Comparison of ENCODE assay signal across 5 fruit fly cellular contexts in the genomic region with DNA sequence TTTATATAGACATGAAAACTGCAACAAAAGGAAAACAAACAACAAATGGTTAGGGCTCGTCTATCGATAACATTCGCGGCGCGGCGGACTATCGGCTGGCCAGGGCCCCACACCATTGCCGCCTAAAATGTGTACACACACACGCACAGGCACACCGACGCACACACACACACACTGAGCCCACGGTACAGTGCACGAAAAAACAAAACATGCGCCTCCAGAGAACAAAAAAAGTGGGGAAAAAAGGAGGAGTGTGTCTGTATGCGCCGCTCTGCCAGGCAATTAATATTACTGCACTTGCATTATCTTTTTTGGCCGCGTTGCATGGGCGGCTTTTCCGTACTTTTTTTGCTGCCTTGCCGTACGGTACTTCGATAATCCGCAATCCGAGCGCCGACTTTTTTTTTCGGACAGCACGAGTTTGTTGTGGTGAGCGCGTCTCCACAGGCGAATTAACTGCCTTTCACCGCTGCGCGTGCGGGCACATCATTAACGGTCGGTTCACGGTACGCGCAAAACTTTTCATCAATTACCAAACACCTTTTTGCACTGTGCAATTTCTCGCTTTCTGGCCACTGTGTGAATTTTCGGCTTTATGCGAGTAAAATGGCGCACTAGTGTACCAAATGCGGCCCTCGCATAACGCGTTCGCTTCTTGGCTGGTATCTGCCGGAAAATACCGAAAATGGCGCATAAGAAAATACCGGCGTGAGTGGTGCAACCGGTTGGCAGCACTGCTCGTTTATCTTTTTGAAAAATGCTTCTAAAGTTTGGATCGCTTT.
TF ChIP-seq lines count a peak whose summit lies in the region.

A gene (minus strand): TSS at position 622 of the 782 bp plus-strand sequence.

TF ChIP-seq in whole organism, adult, 20 proteins besides CTCF, POLR2A, EP300 and RAD21 (continued from another document):
- TF ChIP-seq cic (GFP tag; optimal IDR thresholded peaks at IDR 0.05; lab: Kevin White, UChicago) = peak; percentile 39
- TF ChIP-seq toe (GFP tag; optimal IDR thresholded peaks at IDR 0.05; lab: Kevin White, UChicago) = no peak
- peak; percentile 74 for TF ChIP-seq ovo (GFP tag; optimal IDR thresholded peaks at IDR 0.05; lab: Kevin White, UChicago)
- peak; percentile 55 for TF ChIP-seq CG7045 (GFP tag; optimal IDR thresholded peaks at IDR 0.05; lab: Kevin White, UChicago)
- TF ChIP-seq CG11617 (GFP tag; optimal IDR thresholded peaks at IDR 0.05; lab: Kevin White, UChicago) = peak; percentile 79

TF ChIP-seq in whole organism, embryonic, 481 proteins besides CTCF, POLR2A, EP300 and RAD21 (continued from another document and continues in another):
- TF ChIP-seq ftz-f1 (GFP tag; optimal IDR thresholded peaks at IDR 0.05; lab: Kevin White, UChicago) = no peak
- TF ChIP-seq Fer3 (tag; optimal IDR thresholded peaks at IDR 0.05; lab: Kevin White, UChicago) = no peak
- peak; percentile 76 for TF ChIP-seq CHES-1-like (GFP tag; optimal IDR thresholded peaks at IDR 0.05; lab: Kevin White, UChicago)
- TF ChIP-seq CG34376 (GFP tag; optimal IDR thresholded peaks at IDR 0.05; lab: Kevin White, UChicago) = no peak
- TF ChIP-seq CG8089 (GFP tag; optimal IDR thresholded peaks at IDR 0.05; lab: Kevin White, UChicago) = no peak
- no peak for TF ChIP-seq Deaf1 (tag; optimal IDR thresholded peaks at IDR 0.05; lab: Kevin White, UChicago)
- no peak for TF ChIP-seq tup (GFP tag; optimal IDR thresholded peaks at IDR 0.05; lab: Kevin White, UChicago)
- no peak for TF ChIP-seq CG3838 (GFP tag; optimal IDR thresholded peaks at IDR 0.05; lab: Kevin White, UChicago)
- no peak for TF ChIP-seq psq (GFP tag; optimal IDR thresholded peaks at IDR 0.05; lab: Kevin White, UChicago)
- TF ChIP-seq ab (GFP tag; optimal IDR thresholded peaks at IDR 0.05; lab: Kevin White, UChicago) = no peak
- TF ChIP-seq ham (GFP tag; IDR thresholded peaks at IDR 0.05; lab: Robert Waterston, UW) = no peak
- peak; percentile 23 for TF ChIP-seq zen (tag; optimal IDR thresholded peaks at IDR 0.05; lab: Kevin White, UChicago)
- no peak for TF ChIP-seq fru (optimal IDR thresholded peaks at IDR 0.05; lab: Kevin White, UChicago)
- no peak for TF ChIP-seq sima (GFP tag; optimal IDR thresholded peaks at IDR 0.05; lab: Kevin White, UChicago)
- peak; percentile 14; the same call in 1 of the 2 replicates for TF ChIP-seq Rx (GFP tag; IDR thresholded peaks at IDR 0.05; lab: Robert Waterston, UW)
- peak; percentile 78 for TF ChIP-seq HLH54F (GFP tag; optimal IDR thresholded peaks at IDR 0.05; lab: Kevin White, UChicago)
- peak; percentile 78 for TF ChIP-seq CG2120 (GFP tag; optimal IDR thresholded peaks at IDR 0.05; lab: Kevin White, UChicago)
- no peak for TF ChIP-seq CG31388 (GFP tag; optimal IDR thresholded peaks at IDR 0.05; lab: Kevin White, UChicago)
- TF ChIP-seq CG2199 (GFP tag; IDR thresholded peaks at IDR 0.05; lab: Robert Waterston, UW) = no peak
- peak; percentile 35 for TF ChIP-seq h (optimal IDR thresholded peaks at IDR 0.05; lab: Kevin White, UChicago)
- TF ChIP-seq pho (GFP tag; optimal IDR thresholded peaks at IDR 0.05; lab: Kevin White, UChicago) = peak; percentile 61
- peak in 1 of 2 experiments; percentile 39 for TF ChIP-seq Hr51 (GFP tag; optimal IDR thresholded peaks at IDR 0.05; lab: Kevin White, UChicago)
- TF ChIP-seq NFAT (GFP tag; IDR thresholded peaks at IDR 0.05; lab: Robert Waterston, UW) = peak; percentile 55; the same call in 1 of the 2 replicates
- no peak for TF ChIP-seq CG15269 (tag; optimal IDR thresholded peaks at IDR 0.05; lab: Kevin White, UChicago)
- TF ChIP-seq Nf-YB (GFP tag; optimal IDR thresholded peaks at IDR 0.05; lab: Kevin White, UChicago) = no peak
- TF ChIP-seq unc-4 (GFP tag; IDR thresholded peaks at IDR 0.05; lab: Robert Waterston, UW; ENCODE audit: partially characterized antibody) = peak; percentile 81
- TF ChIP-seq CG10654 (GFP tag; optimal IDR thresholded peaks at IDR 0.05; lab: Kevin White, UChicago) = peak; percentile 32
- no peak for TF ChIP-seq CG2202 (tag; optimal IDR thresholded peaks at IDR 0.05; lab: Kevin White, UChicago)
- TF ChIP-seq stc (GFP tag; IDR thresholded peaks at IDR 0.05; lab: Robert Waterston, UW) = peak; percentile 51; the same call in 1 of the 2 replicates

TF ChIP-seq in whole organism, prepupa, 60 proteins besides CTCF, POLR2A, EP300 and RAD21 (continued from another document and continues in another):
- TF ChIP-seq vri (GFP tag; optimal IDR thresholded peaks at IDR 0.05; lab: Kevin White, UChicago) = no peak
- TF ChIP-seq fd85E (GFP tag; optimal IDR thresholded peaks at IDR 0.05; lab: Kevin White, UChicago) = peak; percentile 42
- TF ChIP-seq CG1621 (tag; optimal IDR thresholded peaks at IDR 0.05; lab: Kevin White, UChicago) = peak; percentile 86
- TF ChIP-seq Blimp-1 (GFP tag; optimal IDR thresholded peaks at IDR 0.05; lab: Kevin White, UChicago) = no peak
- TF ChIP-seq Sox102F (GFP tag; optimal IDR thresholded peaks at IDR 0.05; lab: Kevin White, UChicago) = no peak
- TF ChIP-seq fd59A (GFP tag; optimal IDR thresholded peaks at IDR 0.05; lab: Kevin White, UChicago) = peak; percentile 70
- TF ChIP-seq fkh (GFP tag; optimal IDR thresholded peaks at IDR 0.05; lab: Kevin White, UChicago) = peak; percentile 94
- peak; percentile 77 for TF ChIP-seq Gug (GFP tag; IDR thresholded peaks at IDR 0.05; lab: Robert Waterston, UW)
- peak; percentile 69 for TF ChIP-seq Eip75B (GFP tag; optimal IDR thresholded peaks at IDR 0.05; lab: Kevin White, UChicago)
- peak; percentile 69 for TF ChIP-seq CG10669 (GFP tag; optimal IDR thresholded peaks at IDR 0.05; lab: Kevin White, UChicago)
- TF ChIP-seq CG7368 (GFP tag; optimal IDR thresholded peaks at IDR 0.05; lab: Kevin White, UChicago) = peak; percentile 77
- peak; percentile 60 for TF ChIP-seq Ets96B (tag; optimal IDR thresholded peaks at IDR 0.05; lab: Kevin White, UChicago)
- TF ChIP-seq Hr39 (GFP tag; optimal IDR thresholded peaks at IDR 0.05; lab: Kevin White, UChicago) = peak; percentile 81
- TF ChIP-seq Sox14 (GFP tag; optimal IDR thresholded peaks at IDR 0.05; lab: Kevin White, UChicago) = peak; percentile 87
- TF ChIP-seq CG8119 (GFP tag; IDR thresholded peaks at IDR 0.05; lab: Robert Waterston, UW) = peak; percentile 83
- peak; percentile 57 for TF ChIP-seq CG10631 (GFP tag; optimal IDR thresholded peaks at IDR 0.05; lab: Kevin White, UChicago)
- peak; percentile 86 for TF ChIP-seq CG6808 (GFP tag; optimal IDR thresholded peaks at IDR 0.05; lab: Kevin White, UChicago)
- TF ChIP-seq CG8632 (GFP tag; optimal IDR thresholded peaks at IDR 0.05; lab: Kevin White, UChicago) = peak; percentile 73
- peak; percentile 27 for TF ChIP-seq Ets21C (GFP tag; optimal IDR thresholded peaks at IDR 0.05; lab: Kevin White, UChicago)
- TF ChIP-seq OdsH (GFP tag; optimal IDR thresholded peaks at IDR 0.05; lab: Kevin White, UChicago) = peak; percentile 55
- TF ChIP-seq acj6 (GFP tag; optimal IDR thresholded peaks at IDR 0.05; lab: Kevin White, UChicago) = peak; percentile 84
- TF ChIP-seq Smox (GFP tag; optimal IDR thresholded peaks at IDR 0.05; lab: Kevin White, UChicago) = no peak
- TF ChIP-seq cyc (GFP tag; optimal IDR thresholded peaks at IDR 0.05; lab: Kevin White, UChicago) = peak; percentile 76
- peak; percentile 63 for TF ChIP-seq CG3032 (tag; optimal IDR thresholded peaks at IDR 0.05; lab: Kevin White, UChicago)
- TF ChIP-seq dac (GFP tag; optimal IDR thresholded peaks at IDR 0.05; lab: Kevin White, UChicago) = peak; percentile 82
- TF ChIP-seq net (GFP tag; optimal IDR thresholded peaks at IDR 0.05; lab: Kevin White, UChicago) = peak; percentile 87
- TF ChIP-seq CG15336 (GFP tag; IDR thresholded peaks at IDR 0.05; lab: Robert Waterston, UW) = peak; percentile 79
- TF ChIP-seq dsx (GFP tag; optimal IDR thresholded peaks at IDR 0.05; lab: Kevin White, UChicago; ENCODE audit: poor library complexity, severe bottlenecking) = peak; percentile 68
- TF ChIP-seq CG31627 (GFP tag; optimal IDR thresholded peaks at IDR 0.05; lab: Kevin White, UChicago) = peak; percentile 83
- peak; percentile 91 for TF ChIP-seq eg (GFP tag; IDR thresholded peaks at IDR 0.05; lab: Robert Waterston, UW)

TF ChIP-seq in whole organism, pupa, 21 proteins besides CTCF, POLR2A, EP300 and RAD21 (continued from another document):
- TF ChIP-seq EcR (GFP tag; optimal IDR thresholded peaks at IDR 0.05; lab: Kevin White, UChicago) = peak; percentile 2
- TF ChIP-seq CG10348 (GFP tag; IDR thresholded peaks at IDR 0.05; lab: Robert Waterston, UW) = 0 out of 2 replicates have a peak, but pooled peaks have one; percentile 59
- peak; percentile 81 for TF ChIP-seq CG4496 (GFP tag; IDR thresholded peaks at IDR 0.05; lab: Robert Waterston, UW)
- TF ChIP-seq Ets98B (GFP tag; IDR thresholded peaks at IDR 0.05; lab: Robert Waterston, UW) = peak; percentile 81

TF ChIP-seq in whole organism, wandering third instar larva, 38 proteins besides CTCF, POLR2A, EP300 and RAD21 (continued from another document):
- peak; percentile 76 for TF ChIP-seq Hr83 (GFP tag; optimal IDR thresholded peaks at IDR 0.05; lab: Kevin White, UChicago; ENCODE audit: poor library complexity, severe bottlenecking)
- TF ChIP-seq sv (GFP tag; optimal IDR thresholded peaks at IDR 0.05; lab: Kevin White, UChicago) = peak; percentile 39
- TF ChIP-seq dl (GFP tag; optimal IDR thresholded peaks at IDR 0.05; lab: Kevin White, UChicago; ENCODE audit: insufficient read depth in 1 of 2, partially characterized antibody in 2 of 2) = no peak
- TF ChIP-seq pan (optimal IDR thresholded peaks at IDR 0.05; lab: Kevin White, UChicago) = no peak
- TF ChIP-seq Jra (GFP tag; optimal IDR thresholded peaks at IDR 0.05; lab: Kevin White, UChicago) = no peak
- peak; percentile 71 for TF ChIP-seq OdsH (GFP tag; optimal IDR thresholded peaks at IDR 0.05; lab: Kevin White, UChicago)
- TF ChIP-seq br (GFP tag; optimal IDR thresholded peaks at IDR 0.05; lab: Kevin White, UChicago) = peak; percentile 68
- no peak for TF ChIP-seq dmrt93B (GFP tag; optimal IDR thresholded peaks at IDR 0.05; lab: Kevin White, UChicago)
- peak; percentile 80 for TF ChIP-seq h (GFP tag; optimal IDR thresholded peaks at IDR 0.05; lab: Kevin White, UChicago)
- TF ChIP-seq Hnf4 (GFP tag; optimal IDR thresholded peaks at IDR 0.05; lab: Kevin White, UChicago) = no peak
- TF ChIP-seq GATAd (GFP tag; optimal IDR thresholded peaks at IDR 0.05; lab: Kevin White, UChicago) = no peak
- no peak for TF ChIP-seq brk (GFP tag; optimal IDR thresholded peaks at IDR 0.05; lab: Kevin White, UChicago)
- peak; percentile 78 for TF ChIP-seq ey (GFP tag; optimal IDR thresholded peaks at IDR 0.05; lab: Kevin White, UChicago)
- peak; percentile 80 for TF ChIP-seq fru (GFP tag; optimal IDR thresholded peaks at IDR 0.05; lab: Kevin White, UChicago)
- TF ChIP-seq CG9705 (GFP tag; optimal IDR thresholded peaks at IDR 0.05; lab: Kevin White, UChicago) = no peak
- no peak for TF ChIP-seq usp (GFP tag; optimal IDR thresholded peaks at IDR 0.05; lab: Kevin White, UChicago)
- TF ChIP-seq Mio (GFP tag; optimal IDR thresholded peaks at IDR 0.05; lab: Kevin White, UChicago) = no peak
- TF ChIP-seq Rel (GFP tag; optimal IDR thresholded peaks at IDR 0.05; lab: Kevin White, UChicago) = no peak
- TF ChIP-seq Rel (tag; optimal IDR thresholded peaks at IDR 0.05; lab: Kevin White, UChicago) = peak; percentile 72
- TF ChIP-seq CG32264 (GFP tag; optimal IDR thresholded peaks at IDR 0.05; lab: Kevin White, UChicago) = no peak
TF ChIP-seq in whole organism, wandering third instar larva: peak in this region for 14.
